Fruit fly (Drosophila melanogaster) whole organism, adult: ENCODE data around the gene hng3.

Source experiments
- CG12768 ChIP-seq: fragments of 200-800 bp; sonication (Bioruptor generic); optimal IDR thresholded peaks from 2 replicates; lab custom pipeline; 2017; ENCODE audit warnings: missing biosample characterization, missing genetic modification characterization, mild to moderate bottlenecking, moderate library complexity, missing genetic modification reagents
- CG14711 ChIP-seq: fragments of 200-800 bp; sonication (Bioruptor generic); optimal IDR thresholded peaks from 2 replicates; lab custom pipeline; 2018; ENCODE audit warnings: missing biosample characterization, mild to moderate bottlenecking, missing genetic modification characterization, moderate library complexity
- CG1620 ChIP-seq: fragments of 200-800 bp; sonication (Bioruptor generic); optimal IDR thresholded peaks from 2 replicates; lab custom pipeline; 2016; ENCODE audit warnings: missing biosample characterization, missing genetic modification characterization
- CG33017 ChIP-seq: fragments of 200-800 bp; sonication (Bioruptor generic); optimal IDR thresholded peaks from 2 replicates; lab custom pipeline; 2018; ENCODE audit warnings: missing biosample characterization, mild to moderate bottlenecking, missing genetic modification characterization, moderate library complexity
- CG5204 ChIP-seq: fragments of 200-800 bp; sonication (Bioruptor generic); optimal IDR thresholded peaks from 2 replicates; lab custom pipeline; 2016; ENCODE audit warnings: missing biosample characterization, missing genetic modification characterization
- CG7045 ChIP-seq: fragments of 200-800 bp; sonication (Bioruptor generic); optimal IDR thresholded peaks from 2 replicates; lab custom pipeline; 2017; ENCODE audit warnings: missing biosample characterization, mild to moderate bottlenecking, missing genetic modification characterization
- CG7101 ChIP-seq: fragments of 200-800 bp; sonication (Bioruptor generic); optimal IDR thresholded peaks from 2 replicates; lab custom pipeline; 2018; ENCODE audit warnings: missing biosample characterization, mild to moderate bottlenecking, missing genetic modification characterization, moderate library complexity
- Clk ChIP-seq: fragments of 200-800 bp; sonication (Bioruptor generic); optimal IDR thresholded peaks from 2 replicates; lab custom pipeline; 2017; ENCODE audit warnings: missing biosample characterization, missing genetic modification characterization
- Crg-1 ChIP-seq: fragments of 200-800 bp; sonication (Bioruptor generic); optimal IDR thresholded peaks from 2 replicates; lab custom pipeline; 2016; ENCODE audit warnings: missing biosample characterization, missing genetic modification characterization
- bab1 ChIP-seq: fragments of 200-800 bp; sonication (Bioruptor generic); optimal IDR thresholded peaks from 3 replicates; lab custom pipeline; 2019; ENCODE audit warnings: missing biosample characterization, mild to moderate bottlenecking, missing genetic modification characterization, moderate library complexity
- kay ChIP-seq: fragments of 200-800 bp; sonication (Bioruptor generic); peaks from one replicate; lab custom pipeline; 2016; ENCODE audit warnings: missing biosample characterization, missing genetic modification characterization, borderline replicate concordance
- pad ChIP-seq: fragments of 200-800 bp; sonication (Bioruptor generic); optimal IDR thresholded peaks from 3 replicates; lab custom pipeline; 2017; ENCODE audit warnings: missing biosample characterization, missing genetic modification characterization, mild to moderate bottlenecking, moderate library complexity, missing genetic modification reagents
- tj ChIP-seq: fragments of 200-800 bp; sonication (Bioruptor generic); optimal IDR thresholded peaks from 3 replicates; lab custom pipeline; 2017; ENCODE audit warnings: missing biosample characterization, mild to moderate bottlenecking, missing genetic modification characterization, moderate library complexity

DNA sequence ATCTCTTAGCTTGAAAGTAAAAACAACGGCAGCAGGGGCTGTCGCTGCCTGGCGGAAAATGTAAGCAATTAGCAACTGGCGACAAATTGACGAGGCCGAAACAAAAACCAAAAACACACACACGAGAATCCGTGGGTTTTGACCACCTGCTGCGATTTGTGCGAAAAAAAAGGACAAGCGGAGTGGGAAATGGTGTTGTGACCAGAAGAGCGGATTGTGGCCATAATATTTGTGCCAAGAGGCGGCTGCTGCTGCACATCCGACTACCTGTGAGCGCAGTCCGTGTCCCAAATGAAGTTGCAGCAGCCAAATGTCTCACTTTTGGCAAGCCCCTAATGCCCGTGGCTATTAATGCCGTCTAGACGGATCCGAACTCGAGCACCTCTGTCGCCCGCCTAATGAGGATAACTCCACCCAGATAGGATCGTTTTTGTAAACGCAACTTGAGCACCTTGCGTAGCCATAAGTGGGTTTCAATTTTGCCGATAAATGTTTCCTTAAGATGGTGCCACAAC is 10.9 kb downstream of the hng3 start:
- TF ChIP-seq pad (GFP tag; lab: Kevin White, UChicago) = no peak
- TF ChIP-seq CG7101 (tag; lab: Kevin White, UChicago) = no peak
- TF ChIP-seq kay = no peak
- no peak for TF ChIP-seq Clk (GFP tag; lab: Kevin White, UChicago)
- no peak for TF ChIP-seq CG1620 (GFP tag; lab: Kevin White, UChicago)
- no peak for TF ChIP-seq CG14711
- TF ChIP-seq CG12768 (GFP tag; lab: Kevin White, UChicago) = no peak
- TF ChIP-seq Crg-1 (GFP tag; lab: Kevin White, UChicago) = no peak
- TF ChIP-seq bab1 = no peak
- TF ChIP-seq CG7045 (GFP tag; lab: Kevin White, UChicago) = no peak
- TF ChIP-seq CG33017 = no peak
- TF ChIP-seq tj (GFP tag; lab: Kevin White, UChicago) = no peak
- no peak for TF ChIP-seq CG5204 (GFP tag; lab: Kevin White, UChicago)
